Worm (Caenorhabditis elegans) whole organism, L2 larva: ENCODE data around the gene T25D1.1.

Experiments
- ama-1 ChIP-seq: fragments of 150-350 bp; optimal IDR thresholded peaks from 2 replicates; lab custom pipeline; 2018; ENCODE audit warnings: inconsistent platforms
- ceh-16 ChIP-seq: fragments of 150-350 bp; optimal IDR thresholded peaks from 2 replicates; lab custom pipeline; 2014; ENCODE audit warnings: missing biosample characterization, missing genetic modification characterization
- egl-27 ChIP-seq: sonication (generic microtip); optimal IDR thresholded peaks from 3 replicates; lab custom pipeline; 2017; ENCODE audit warnings: missing biosample characterization, missing genetic modification reagents, missing genetic modification characterization
- nhr-11 ChIP-seq: fragments of 150-350 bp; optimal IDR thresholded peaks from 2 replicates; lab custom pipeline; 2014; ENCODE audit warnings: missing biosample characterization, missing genetic modification characterization
- snpc-4 ChIP-seq: fragments of 150-350 bp; optimal IDR thresholded peaks from 2 replicates; lab custom pipeline; 2014; ENCODE audit warnings: missing biosample characterization, missing genetic modification characterization
- unc-62 ChIP-seq: fragments of 150-350 bp; optimal IDR thresholded peaks from 2 replicates; lab custom pipeline; 2014; ENCODE audit warnings: missing biosample characterization, missing genetic modification reagents, missing genetic modification characterization
- ztf-11 ChIP-seq: sonication (generic microtip); optimal IDR thresholded peaks from 2 replicates; lab custom pipeline; 2017; ENCODE audit warnings: missing biosample characterization, missing genetic modification characterization
- ztf-4 ChIP-seq: fragments of 150-350 bp; optimal IDR thresholded peaks from 2 replicates; lab custom pipeline; 2014; ENCODE audit warnings: missing biosample characterization, missing genetic modification characterization

- TF ChIP-seq egl-27, result no peak
- TF ChIP-seq snpc-4, result no peak
- no peak for TF ChIP-seq ztf-4 (tag; lab: Kevin White, UChicago)
- TF ChIP-seq ceh-16 (tag; lab: Kevin White, UChicago), result no peak
- no peak for TF ChIP-seq nhr-11 (tag; lab: Kevin White, UChicago)
- TF ChIP-seq ztf-11 (tag; lab: Kevin White, UChicago), result no peak
- no peak for TF ChIP-seq unc-62
- TF ChIP-seq ama-1 (lab: Kevin White, UChicago), result no peak
Measured at ce11 chrX:16534564-16534963, 14.9 kb downstream of the T25D1.1 start.
